ENCODE assay signal across 5 worm cellular contexts in the genomic region with DNA sequence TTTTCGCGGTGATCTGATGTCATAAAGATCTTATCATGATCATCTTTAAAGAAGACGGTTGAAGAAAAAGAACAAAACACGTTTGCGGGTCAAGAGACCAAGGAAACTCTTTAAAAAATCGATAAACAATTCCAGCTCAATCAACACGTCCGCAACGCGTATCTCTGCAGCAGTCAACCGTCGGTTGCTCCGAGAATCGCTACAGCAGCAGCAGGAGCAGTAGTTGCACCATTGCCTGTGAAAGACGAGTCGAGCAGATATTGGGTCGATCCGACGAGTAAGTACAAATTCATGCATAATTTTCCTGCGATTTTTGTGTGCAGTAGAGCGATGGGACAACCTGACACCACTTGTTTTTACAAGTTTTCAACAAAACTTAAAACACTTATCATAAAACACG.
A peak's percentile ranks its signal among the peaks of the same experiment; 100 is the strongest.
TF ChIP-seq lines count a peak whose summit lies in the region.

No protein-coding gene starts in this region.

TF ChIP-seq in whole organism, L1 larva, 84 proteins besides CTCF, POLR2A, EP300 and RAD21:
- TF ChIP-seq hlh-17 (GFP tag; optimal IDR thresholded peaks at IDR 0.05; lab: Kevin White, UChicago; ENCODE audit: borderline replicate concordance) (no peak), efl-1 (optimal IDR thresholded peaks at IDR 0.05; lab: Kevin White, UChicago) (peak in 1 of 2 experiments; percentile 9), efl-1 (GFP tag; optimal IDR thresholded peaks at IDR 0.05 in 1 of 2; lab: Kevin White, UChicago) (no peak), elt-3 (tag; optimal IDR thresholded peaks at IDR 0.05; lab: Kevin White, UChicago) (peak in 1 of 6 experiments; percentile 15), jun-1 (tag; optimal IDR thresholded peaks at IDR 0.05; lab: Kevin White, UChicago) (no peak), grh-1 (GFP tag; IDR thresholded peaks at IDR 0.05; lab: Robert Waterston, UW) (no peak), nhr-90 (tag; optimal IDR thresholded peaks at IDR 0.05; lab: Kevin White, UChicago; ENCODE audit: poor library complexity) (peak; percentile 18), ceh-90 (tag; optimal IDR thresholded peaks at IDR 0.05; lab: Kevin White, UChicago) (no peak)

TF ChIP-seq in whole organism, L2 larva, 48 proteins besides CTCF, POLR2A, EP300 and RAD21:
- TF ChIP-seq alr-1 (tag; optimal IDR thresholded peaks at IDR 0.05; lab: Kevin White, UChicago), result no peak
- peak; percentile 50 for TF ChIP-seq ama-1 (optimal IDR thresholded peaks at IDR 0.05; lab: Kevin White, UChicago)
- no peak for TF ChIP-seq mab-5 (tag; optimal IDR thresholded peaks at IDR 0.05; lab: Kevin White, UChicago)
- TF ChIP-seq nhr-25 (tag; optimal IDR thresholded peaks at IDR 0.05; lab: Kevin White, UChicago), result peak; percentile 14

TF ChIP-seq in whole organism, L3 larva, 47 proteins besides CTCF, POLR2A, EP300 and RAD21:
- TF ChIP-seq nhr-76 (tag; optimal IDR thresholded peaks at IDR 0.05; lab: Kevin White, UChicago) (no peak), nfya-1 (tag; optimal IDR thresholded peaks at IDR 0.05; lab: Kevin White, UChicago; ENCODE audit: insufficient read depth) (peak; percentile 6), nhr-43 (tag; optimal IDR thresholded peaks at IDR 0.05; lab: Kevin White, UChicago; ENCODE audit: poor library complexity, severe bottlenecking) (peak; percentile 32), ama-1 (optimal IDR thresholded peaks at IDR 0.05; lab: Kevin White, UChicago) (peak; percentile 78), egl-5 (tag; optimal IDR thresholded peaks at IDR 0.05; lab: Kevin White, UChicago) (no peak)

TF ChIP-seq in whole organism, L4 larva, 104 proteins besides CTCF, POLR2A, EP300 and RAD21:
- no peak; the same call in 1 of the 2 replicates for TF ChIP-seq zfp-3 (GFP tag; conservative IDR thresholded peaks at IDR 0.05; lab: Robert Waterston, UW)
- peak; percentile 19 for TF ChIP-seq nhr-25 (tag; optimal IDR thresholded peaks at IDR 0.05; lab: Kevin White, UChicago; ENCODE audit: borderline replicate concordance, insufficient read depth)
- no peak for TF ChIP-seq nhr-237 (tag; optimal IDR thresholded peaks at IDR 0.05; lab: Kevin White, UChicago)
- TF ChIP-seq mdl-1 (tag; optimal IDR thresholded peaks at IDR 0.05; lab: Kevin White, UChicago), result peak in 1 of 2 experiments; percentile 34
- TF ChIP-seq tag-97 (GFP tag; IDR thresholded peaks at IDR 0.05; lab: Robert Waterston, UW), result no peak
- no peak for TF ChIP-seq snpc-4 (tag; optimal IDR thresholded peaks at IDR 0.05; lab: Kevin White, UChicago)
- TF ChIP-seq unc-130 (GFP tag; optimal IDR thresholded peaks at IDR 0.05; lab: Kevin White, UChicago), result no peak
- TF ChIP-seq set-16 (GFP tag; IDR thresholded peaks at IDR 0.05; lab: Robert Waterston, UW), result no peak
- TF ChIP-seq lsy-2 (tag; optimal IDR thresholded peaks at IDR 0.05; lab: Kevin White, UChicago), result no peak
- peak; percentile 19 for TF ChIP-seq hlh-11 (tag; optimal IDR thresholded peaks at IDR 0.05; lab: Kevin White, UChicago)
- TF ChIP-seq tra-1 (GFP tag; IDR thresholded peaks at IDR 0.05; lab: Robert Waterston, UW), result no peak
- TF ChIP-seq D1046.2 (GFP tag; IDR thresholded peaks at IDR 0.05; lab: Robert Waterston, UW), result 0 out of 2 replicates have a peak, but pooled peaks have one; percentile 6
- no peak for TF ChIP-seq mdt-29 (GFP tag; IDR thresholded peaks at IDR 0.05; lab: Robert Waterston, UW)
- peak; percentile 66 for TF ChIP-seq aha-1 (tag; lab: Kevin White, UChicago)
- TF ChIP-seq dve-1 (tag; optimal IDR thresholded peaks at IDR 0.05; lab: Kevin White, UChicago; ENCODE audit: insufficient read depth), result peak; percentile 15
- TF ChIP-seq nhr-28 (tag; optimal IDR thresholded peaks at IDR 0.05; lab: Kevin White, UChicago), result no peak
- TF ChIP-seq hif-1 (tag; optimal IDR thresholded peaks at IDR 0.05; lab: Kevin White, UChicago), result peak in 1 of 2 experiments; percentile 10

TF ChIP-seq in whole organism, young adult, 124 proteins besides CTCF, POLR2A, EP300 and RAD21:
- no peak for TF ChIP-seq ztf-22 (GFP tag; optimal IDR thresholded peaks at IDR 0.05; lab: Kevin White, UChicago)
- TF ChIP-seq zfh-2 (GFP tag; conservative IDR thresholded peaks at IDR 0.05; lab: Robert Waterston, UW), result 0 out of 2 replicates have a peak, but pooled peaks have one; percentile 13
- 0 out of 2 replicates have a peak, but pooled peaks have one; percentile 5 for TF ChIP-seq let-526 (GFP tag; IDR thresholded peaks at IDR 0.05; lab: Robert Waterston, UW)
- no peak for TF ChIP-seq cebp-1 (GFP tag; IDR thresholded peaks at IDR 0.05; lab: Robert Waterston, UW)
- peak; percentile 14 for TF ChIP-seq cebp-1 (tag; optimal IDR thresholded peaks at IDR 0.05; lab: Kevin White, UChicago)
- TF ChIP-seq Y53G8AR.9 (GFP tag; conservative IDR thresholded peaks at IDR 0.05; lab: Robert Waterston, UW), result 0 out of 2 replicates have a peak, but pooled peaks have one; percentile 8
- TF ChIP-seq B0336.3 (GFP tag; IDR thresholded peaks at IDR 0.05; lab: Robert Waterston, UW), result peak; percentile 53; the same call in 1 of the 2 replicates
- 0 out of 2 replicates have a peak, but pooled peaks have one; percentile 20 for TF ChIP-seq ztf-25 (GFP tag; IDR thresholded peaks at IDR 0.05; lab: Robert Waterston, UW)
- peak; percentile 36 for TF ChIP-seq chd-7 (tag; optimal IDR thresholded peaks at IDR 0.05; lab: Kevin White, UChicago)
- 0 out of 2 replicates have a peak, but pooled peaks have one; percentile 15 for TF ChIP-seq hsf-1 (GFP tag; IDR thresholded peaks at IDR 0.05; lab: Robert Waterston, UW)
- TF ChIP-seq F57C9.4 (tag; optimal IDR thresholded peaks at IDR 0.05; lab: Kevin White, UChicago), result no peak
- TF ChIP-seq ztf-26 (tag; optimal IDR thresholded peaks at IDR 0.05; lab: Kevin White, UChicago), result peak; percentile 65
TF ChIP-seq in whole organism, young adult: peak in this region for 9.
